Worm (Caenorhabditis elegans): ENCODE measurements around the gene cyn-2.

ce11 chrIII:13642776-13643175 lies 49.7 kb upstream of the cyn-2 start:
- TF ChIP-seq lsy-27 (tag; optimal IDR thresholded peaks at IDR 0.05; ENCODE audit: borderline replicate concordance, insufficient read depth) (no peak), ztf-26 (tag; optimal IDR thresholded peaks at IDR 0.05) (no peak), aptf-3 (GFP tag; IDR thresholded peaks at IDR 0.05) (no peak), F37B4.10 (GFP tag; IDR thresholded peaks at IDR 0.05) (no peak), bed-1 (GFP tag; IDR thresholded peaks at IDR 0.05) (no peak), lin-35 (GFP tag; optimal IDR thresholded peaks at IDR 0.05) (no peak), ztf-22 (GFP tag; optimal IDR thresholded peaks at IDR 0.05) (no peak), Y53G8AR.9 (GFP tag; conservative IDR thresholded peaks at IDR 0.05) (0 out of 2 replicates have a peak, but pooled peaks have one; percentile 11), cebp-2 (GFP tag; IDR thresholded peaks at IDR 0.05) (no peak), dpff-1 (tag; optimal IDR thresholded peaks at IDR 0.05) (no peak), unc-62 (GFP tag; optimal IDR thresholded peaks at IDR 0.05) (no peak), lin-40 (tag; optimal IDR thresholded peaks at IDR 0.05) (no peak)
